Worm (Caenorhabditis elegans) whole organism, L4/young adult: ENCODE data around the gene Y46G5A.36.

Experiments used
- W03F9.2 ChIP-seq: fragments of 150-350 bp; optimal IDR thresholded peaks from 2 replicates; lab custom pipeline; 2014; ENCODE audit warnings: missing biosample characterization, missing genetic modification characterization
- dao-5 ChIP-seq: sonication (generic microtip); optimal IDR thresholded peaks from 2 replicates; lab custom pipeline; 2016; ENCODE audit warnings: missing genotype, missing genetic modification characterization, moderate library complexity, missing compliant biosample characterization
- him-1 ChIP-seq: sonication (generic microtip); optimal IDR thresholded peaks from 2 replicates; lab custom pipeline; 2016; ENCODE audit warnings: missing genotype, missing genetic modification reagents, missing genetic modification characterization, missing compliant biosample characterization

The Y46G5A.36 gene

ce11 chrII:12840057-12840456 lies 16.6 kb downstream of the Y46G5A.36 start, which contains the start of gene lgc-35:
Gene lgc-35 (minus strand): TSS chrII:12840157.
- no peak for TF ChIP-seq dao-5
- TF ChIP-seq W03F9.2 (tag; lab: Kevin White, UChicago): no peak
- TF ChIP-seq him-1: no peak

- no peak for TF ChIP-seq dao-5
- TF ChIP-seq him-1: no peak
- no peak for TF ChIP-seq W03F9.2 (tag; lab: Kevin White, UChicago)
Observed at ce11 chrII:12847736-12848135, 24.3 kb downstream of the Y46G5A.36 start, which contains the start of gene pes-10. Gene pes-10 (minus strand): TSS chrII:12847836.

ce11 chrII:12850129-12850528 lies 26.6 kb downstream of the Y46G5A.36 start, which contains the start of gene Y46G5A.28:
Gene Y46G5A.28 (plus strand): TSS chrII:12850429.
- TF ChIP-seq dao-5: no peak
- TF ChIP-seq him-1: no peak
- TF ChIP-seq W03F9.2 (tag; lab: Kevin White, UChicago): no peak

ce11 chrII:12855900-12856299 lies 32.4 kb downstream of the Y46G5A.36 start, which contains the start of gene Y46G5A.29:
Gene Y46G5A.29 (plus strand): TSS chrII:12856200.
- TF ChIP-seq him-1 (no peak), W03F9.2 (tag; lab: Kevin White, UChicago) (no peak), dao-5 (no peak)

ce11 chrII:12865604-12866003 lies 42.1 kb downstream of the Y46G5A.36 start, which contains the start of gene snf-5:
Gene snf-5 (minus strand): TSS chrII:12865785.
- TF ChIP-seq W03F9.2 (tag; lab: Kevin White, UChicago) (no peak), dao-5 (no peak), him-1 (no peak)

ce11 chrII:12866079-12866478 lies 42.6 kb downstream of the Y46G5A.36 start:
- TF ChIP-seq him-1: no peak
- no peak for TF ChIP-seq dao-5
- no peak for TF ChIP-seq W03F9.2 (tag; lab: Kevin White, UChicago)
